Worm (Caenorhabditis elegans) whole organism, young adult: ENCODE results near the gene panl-3.
"Not testable (repeated sequence)": the region's sequence is repeated elsewhere in the genome, so short reads cannot be mapped to it uniquely, and the experiment has no call there.

Source experiments
- B0261.1 ChIP-seq: sonication (generic microtip); optimal IDR thresholded peaks from 2 replicates; lab custom pipeline; 2016; ENCODE audit warnings: mild to moderate bottlenecking, missing genetic modification characterization, moderate library complexity, missing compliant biosample characterization
- F22D6.2 ChIP-seq: sonication (generic microtip); optimal IDR thresholded peaks from 2 replicates; lab custom pipeline; 2016; ENCODE audit warnings: mild to moderate bottlenecking, missing genetic modification characterization, missing compliant biosample characterization
- F33H1.4 ChIP-seq: fragments of 200-800 bp; sonication (Bioruptor generic); IDR thresholded peaks from 2 replicates; pipeline ENCODE4 v1.3.6; 2022; ENCODE audit warnings: missing genetic modification reagents, missing genetic modification characterization, missing compliant biosample characterization
- F39B2.1 ChIP-seq: fragments of 200-800 bp; sonication (Bioruptor generic); IDR thresholded peaks from 2 replicates; pipeline ENCODE4 v1.3.6; 2022; ENCODE audit warnings: missing genetic modification reagents, missing genetic modification characterization, missing compliant biosample characterization
- F49E8.2 ChIP-seq: sonication (generic microtip); optimal IDR thresholded peaks from 3 replicates; lab custom pipeline; 2017; ENCODE audit warnings: missing genetic modification characterization, mild to moderate bottlenecking, missing compliant biosample characterization, antibody characterized with exemption, moderate library complexity; ENCODE audit not compliant: insufficient read depth
- Y79H2A.3 ChIP-seq: fragments of 200-800 bp; sonication (Bioruptor generic); conservative IDR thresholded peaks from 2 replicates; pipeline ENCODE4 v1.3.6; 2022; ENCODE audit warnings: missing genetic modification reagents, missing genetic modification characterization, missing compliant biosample characterization
- athp-1 ChIP-seq: sonication (generic microtip); optimal IDR thresholded peaks from 2 replicates; lab custom pipeline; 2017; ENCODE audit warnings: mild to moderate bottlenecking, missing genetic modification characterization, missing compliant biosample characterization
- attf-5 ChIP-seq: fragments of 200-800 bp; sonication (Bioruptor generic); optimal IDR thresholded peaks from 2 replicates; lab custom pipeline; 2018; ENCODE audit warnings: mild to moderate bottlenecking, missing genetic modification characterization, missing compliant biosample characterization
- ceh-58 ChIP-seq: fragments of 200-800 bp; sonication (Bioruptor generic); IDR thresholded peaks from 2 replicates; pipeline ENCODE4 v1.3.6; 2022; ENCODE audit warnings: missing genetic modification characterization, missing compliant biosample characterization
- egrh-3 ChIP-seq: fragments of 200-800 bp; sonication (Bioruptor generic); IDR thresholded peaks from 2 replicates; pipeline ENCODE4 v1.3.6; 2022; ENCODE audit warnings: missing genetic modification reagents, missing genetic modification characterization, missing compliant biosample characterization
- ekl-4 ChIP-seq: fragments of 200-800 bp; sonication (Bioruptor generic); IDR thresholded peaks from 2 replicates; pipeline ENCODE4 v1.3.6; 2022; ENCODE audit warnings: missing genetic modification reagents, missing genetic modification characterization, missing compliant biosample characterization
- hmg-1.2 ChIP-seq: fragments of 200-800 bp; sonication (Bioruptor generic); IDR thresholded peaks from 2 replicates; pipeline ENCODE4 v1.3.6; 2022; ENCODE audit warnings: missing genetic modification reagents, missing genetic modification characterization, missing compliant biosample characterization
- hmg-20 ChIP-seq: fragments of 200-800 bp; sonication (Bioruptor generic); IDR thresholded peaks from 2 replicates; pipeline ENCODE4 v1.3.6; 2022; ENCODE audit warnings: missing genetic modification reagents, missing genetic modification characterization, missing compliant biosample characterization
- lin-26 ChIP-seq: fragments of 200-800 bp; sonication (Bioruptor generic); IDR thresholded peaks from 2 replicates; pipeline ENCODE4 v1.3.6; 2022; ENCODE audit warnings: missing genetic modification reagents, missing genetic modification characterization, missing compliant biosample characterization
- lin-54 ChIP-seq: fragments of 200-800 bp; sonication (Bioruptor generic); optimal IDR thresholded peaks from 2 replicates; lab custom pipeline; 2018; ENCODE audit warnings: mild to moderate bottlenecking, missing genetic modification characterization, missing compliant biosample characterization
- lsl-1 ChIP-seq: fragments of 200-800 bp; sonication (Bioruptor generic); optimal IDR thresholded peaks from 2 replicates; lab custom pipeline; 2018; ENCODE audit warnings: mild to moderate bottlenecking, missing genetic modification characterization, moderate library complexity, missing compliant biosample characterization
- madf-3 ChIP-seq: fragments of 200-800 bp; sonication (Bioruptor generic); IDR thresholded peaks from 2 replicates; pipeline ENCODE4 v1.3.6; 2022; ENCODE audit warnings: missing genetic modification reagents, missing genetic modification characterization, missing compliant biosample characterization
- madf-6 ChIP-seq: fragments of 200-800 bp; sonication (Bioruptor generic); IDR thresholded peaks from 2 replicates; pipeline ENCODE4 v1.3.6; 2022; ENCODE audit warnings: missing genetic modification reagents, missing genetic modification characterization, missing compliant biosample characterization
- madf-8 ChIP-seq: fragments of 200-800 bp; sonication (Bioruptor generic); conservative IDR thresholded peaks from 2 replicates; pipeline ENCODE4 v1.3.6; 2022; ENCODE audit warnings: missing genetic modification reagents, missing genetic modification characterization, missing compliant biosample characterization
- mcd-1 ChIP-seq: fragments of 200-800 bp; sonication (Bioruptor generic); IDR thresholded peaks from 2 replicates; pipeline ENCODE4 v1.3.6; 2022; ENCODE audit warnings: missing genetic modification reagents, missing genetic modification characterization, missing compliant biosample characterization
- nhr-80 ChIP-seq: sonication (generic microtip); optimal IDR thresholded peaks from 2 replicates; lab custom pipeline; 2016; ENCODE audit warnings: missing genetic modification characterization, missing compliant biosample characterization
- pbrm-1 ChIP-seq: fragments of 200-800 bp; sonication (Bioruptor generic); IDR thresholded peaks from 2 replicates; pipeline ENCODE4 v1.3.6; 2022; ENCODE audit warnings: missing genetic modification reagents, missing genetic modification characterization, missing compliant biosample characterization
- rcor-1 ChIP-seq: fragments of 200-800 bp; sonication (Bioruptor generic); IDR thresholded peaks from 2 replicates; pipeline ENCODE4 v1.3.6; 2022; ENCODE audit warnings: missing genetic modification reagents, missing genetic modification characterization, missing compliant biosample characterization
- rpc-1 ChIP-seq, 2 experiments: fragments of 150-350 bp in 1 of 2; sonication (generic microtip) in 1 of 2; optimal IDR thresholded peaks; 2 replicates each; lab custom pipeline; 2014 to 2018; ENCODE audit warnings: missing biosample characterization in 1 of 2, missing genetic modification characterization in 1 of 2, missing genetic modification reagents in 1 of 2, missing genotype in 1 of 2
- snpc-1.3 ChIP-seq: sonication (generic microtip); optimal IDR thresholded peaks from 2 replicates; lab custom pipeline; 2017; ENCODE audit warnings: missing genetic modification characterization, mild to moderate bottlenecking, missing compliant biosample characterization, antibody characterized with exemption, moderate library complexity, missing genotype, missing genetic modification reagents; ENCODE audit not compliant: insufficient read depth
- tbp1 ChIP-seq: fragments of 200-800 bp; sonication (Bioruptor generic); optimal IDR thresholded peaks from 2 replicates; lab custom pipeline; 2018; ENCODE audit warnings: mild to moderate bottlenecking, missing genetic modification characterization, missing compliant biosample characterization
- ztf-22 ChIP-seq: fragments of 200-800 bp; sonication (Bioruptor generic); optimal IDR thresholded peaks from 2 replicates; lab custom pipeline; 2018; ENCODE audit warnings: mild to moderate bottlenecking, missing genetic modification characterization, moderate library complexity, missing compliant biosample characterization
- ztf-25 ChIP-seq: fragments of 200-800 bp; sonication (Bioruptor generic); IDR thresholded peaks from 2 replicates; pipeline ENCODE4 v1.3.6; 2022; ENCODE audit warnings: missing genetic modification reagents, missing genetic modification characterization, missing compliant biosample characterization
- ztf-28 ChIP-seq: fragments of 200-800 bp; sonication (Bioruptor generic); IDR thresholded peaks from 2 replicates; pipeline ENCODE4 v1.3.6; 2022; ENCODE audit warnings: missing genetic modification reagents, missing genetic modification characterization, missing compliant biosample characterization

The panl-3 gene

ce11 chrIII:9848083-9848482 is 29.2 kb downstream of the panl-3 start, which contains the start of gene mrpl-36:
TSS of gene mrpl-36 (minus strand) at chrIII:9848116.
- TF ChIP-seq F33H1.4 (GFP tag; lab: Robert Waterston, UW): 0 out of 2 replicates have a peak, but pooled peaks have one; percentile 32
- TF ChIP-seq tbp1 (GFP tag; lab: Kevin White, UChicago): peak; percentile 21
- TF ChIP-seq F22D6.2 (tag; lab: Kevin White, UChicago): no peak
- TF ChIP-seq athp-1 (tag; lab: Kevin White, UChicago): no peak
- TF ChIP-seq mcd-1 (GFP tag; lab: Robert Waterston, UW): peak; percentile 73
- TF ChIP-seq lin-54 (GFP tag; lab: Kevin White, UChicago): peak; percentile 0
- peak; percentile 40 for TF ChIP-seq lsl-1 (GFP tag; lab: Kevin White, UChicago)
- TF ChIP-seq ceh-58 (GFP tag; lab: Robert Waterston, UW): no peak
- peak; percentile 44 for TF ChIP-seq F49E8.2
- peak; percentile 35 for TF ChIP-seq snpc-1.3 (tag; lab: Kevin White, UChicago)
- peak; percentile 69 for TF ChIP-seq madf-6
- TF ChIP-seq attf-5 (GFP tag; lab: Kevin White, UChicago): peak; percentile 27

ce11 chrIII:9848603-9849002 is 29.7 kb downstream of the panl-3 start:
- TF ChIP-seq ztf-22 (GFP tag; lab: Kevin White, UChicago) (no peak), madf-6 (peak; percentile 46), lin-54 (GFP tag; lab: Kevin White, UChicago) (peak; percentile 48), rcor-1 (GFP tag; lab: Robert Waterston, UW) (0 out of 2 replicates have a peak, but pooled peaks have one; percentile 21), F39B2.1 (GFP tag; lab: Robert Waterston, UW) (no peak)

ce11 chrIII:9849111-9849510 is 30.3 kb downstream of the panl-3 start:
- TF ChIP-seq lin-26 (GFP tag; lab: Robert Waterston, UW): peak; percentile 73; the same call in 1 of the 2 replicates
- TF ChIP-seq ztf-28 (GFP tag; lab: Robert Waterston, UW): 0 out of 2 replicates have a peak, but pooled peaks have one; percentile 53
- 0 out of 2 replicates have a peak, but pooled peaks have one; percentile 57 for TF ChIP-seq madf-3
- TF ChIP-seq madf-6: peak; percentile 59
- TF ChIP-seq madf-8 (GFP tag; lab: Robert Waterston, UW): peak; percentile 29; the same call in 1 of the 2 replicates
- peak; percentile 64; the same call in 1 of the 2 replicates for TF ChIP-seq Y79H2A.3 (GFP tag; lab: Robert Waterston, UW)
- TF ChIP-seq egrh-3 (GFP tag; lab: Robert Waterston, UW): 0 out of 2 replicates have a peak, but pooled peaks have one; percentile 14
- 0 out of 2 replicates have a peak, but pooled peaks have one; percentile 42 for TF ChIP-seq pbrm-1
- TF ChIP-seq ekl-4 (GFP tag; lab: Robert Waterston, UW): peak; percentile 21; the same call in 1 of the 2 replicates
- peak; percentile 39 for TF ChIP-seq hmg-1.2 (GFP tag; lab: Robert Waterston, UW)
- TF ChIP-seq tbp1 (GFP tag; lab: Kevin White, UChicago): peak; percentile 73
- TF ChIP-seq rpc-1 (optimal IDR thresholded peaks at IDR 0.05; lab: Kevin White, UChicago): not testable (repeated sequence)
- TF ChIP-seq rpc-1 (tag; optimal IDR thresholded peaks at IDR 0.05; lab: Kevin White, UChicago): peak; percentile 49
- TF ChIP-seq mcd-1 (GFP tag; lab: Robert Waterston, UW): peak; percentile 74
- peak; percentile 43 for TF ChIP-seq B0261.1 (tag; lab: Kevin White, UChicago)

- TF ChIP-seq hmg-20 (no peak), nhr-80 (peak; percentile 62)
Observed at ce11 chrIII:9849950-9850349, 31.1 kb downstream of the panl-3 start.

- peak; percentile 47 for TF ChIP-seq nhr-80
- TF ChIP-seq ztf-25 (GFP tag; lab: Robert Waterston, UW): no peak
Observed at ce11 chrIII:9850877-9851276, 32.0 kb downstream of the panl-3 start.
